Worm (Caenorhabditis elegans) whole organism, young adult: Measurements from ENCODE around the gene F42G8.8.

ENCODE experiments used
- C06A6.2 ChIP-seq: fragments of 200-800 bp; sonication (Bioruptor generic); conservative IDR thresholded peaks from 2 replicates; pipeline ENCODE4 v1.3.6; 2022; ENCODE audit warnings: missing genetic modification characterization, missing compliant biosample characterization
- D2030.7 ChIP-seq: fragments of 200-800 bp; sonication (Bioruptor generic); IDR thresholded peaks from 2 replicates; pipeline ENCODE4 v1.3.6; 2022; ENCODE audit warnings: missing genetic modification reagents, missing genetic modification characterization, missing compliant biosample characterization
- F33H1.4 ChIP-seq: fragments of 200-800 bp; sonication (Bioruptor generic); IDR thresholded peaks from 2 replicates; pipeline ENCODE4 v1.3.6; 2022; ENCODE audit warnings: missing genetic modification reagents, missing genetic modification characterization, missing compliant biosample characterization
- F37B4.10 ChIP-seq: fragments of 200-800 bp; sonication (Bioruptor generic); IDR thresholded peaks from 2 replicates; pipeline ENCODE4 v1.3.6; 2022; ENCODE audit warnings: missing genetic modification characterization, missing compliant biosample characterization
- F39B2.1 ChIP-seq: fragments of 200-800 bp; sonication (Bioruptor generic); IDR thresholded peaks from 2 replicates; pipeline ENCODE4 v1.3.6; 2022; ENCODE audit warnings: missing genetic modification reagents, missing genetic modification characterization, missing compliant biosample characterization
- F49E8.2 ChIP-seq: sonication (generic microtip); optimal IDR thresholded peaks from 3 replicates; lab custom pipeline; 2017; ENCODE audit warnings: missing genetic modification characterization, mild to moderate bottlenecking, missing compliant biosample characterization, antibody characterized with exemption, moderate library complexity; ENCODE audit not compliant: insufficient read depth
- F52B5.7 ChIP-seq: sonication (generic microtip); optimal IDR thresholded peaks from 2 replicates; lab custom pipeline; 2016; ENCODE audit warnings: mild to moderate bottlenecking, missing genetic modification characterization, missing compliant biosample characterization
- F55B11.4 ChIP-seq: sonication (generic microtip); optimal IDR thresholded peaks from 2 replicates; lab custom pipeline; 2016; ENCODE audit warnings: missing compliant biosample characterization, missing genetic modification characterization, borderline replicate concordance; ENCODE audit not compliant: insufficient read depth
- K12H6.12 ChIP-seq: fragments of 200-800 bp; sonication (Bioruptor generic); optimal IDR thresholded peaks from 2 replicates; lab custom pipeline; 2018; ENCODE audit warnings: mild to moderate bottlenecking, missing genetic modification characterization, missing compliant biosample characterization
- Y95B8A.8 ChIP-seq: fragments of 200-800 bp; sonication (Bioruptor generic); IDR thresholded peaks from 2 replicates; pipeline ENCODE4 v1.3.6; 2022; ENCODE audit warnings: missing genetic modification reagents, missing genetic modification characterization, missing compliant biosample characterization
- ZK185.1 ChIP-seq: sonication (generic microtip); optimal IDR thresholded peaks from 2 replicates; lab custom pipeline; 2016; ENCODE audit warnings: mild to moderate bottlenecking, missing genetic modification characterization, missing compliant biosample characterization; ENCODE audit not compliant: poor library complexity, severe bottlenecking
- aptf-3 ChIP-seq: fragments of 200-800 bp; sonication (Bioruptor generic); IDR thresholded peaks from 2 replicates; pipeline ENCODE4 v1.3.6; 2022; ENCODE audit warnings: missing genetic modification characterization, missing compliant biosample characterization
- atf-7 ChIP-seq: sonication (generic microtip); optimal IDR thresholded peaks from 2 replicates; lab custom pipeline; 2017; ENCODE audit warnings: mild to moderate bottlenecking, missing genetic modification characterization, missing compliant biosample characterization
- attf-6 ChIP-seq: fragments of 200-800 bp; sonication (Bioruptor generic); IDR thresholded peaks from 2 replicates; pipeline ENCODE4 v1.3.6; 2022; ENCODE audit warnings: missing genetic modification reagents, missing genetic modification characterization, missing compliant biosample characterization
- ceh-40 ChIP-seq: fragments of 200-800 bp; sonication (Bioruptor generic); IDR thresholded peaks from 2 replicates; pipeline ENCODE4 v1.3.6; 2022; ENCODE audit warnings: missing genetic modification characterization, missing compliant biosample characterization
- ceh-58 ChIP-seq: fragments of 200-800 bp; sonication (Bioruptor generic); IDR thresholded peaks from 2 replicates; pipeline ENCODE4 v1.3.6; 2022; ENCODE audit warnings: missing genetic modification characterization, missing compliant biosample characterization
- ceh-91 ChIP-seq: fragments of 200-800 bp; sonication (Bioruptor generic); IDR thresholded peaks from 2 replicates; pipeline ENCODE4 v1.3.6; 2022; ENCODE audit warnings: missing genetic modification reagents, missing genetic modification characterization, missing compliant biosample characterization
- die-1 ChIP-seq: sonication (generic microtip); optimal IDR thresholded peaks from 2 replicates; lab custom pipeline; 2016; ENCODE audit warnings: missing genotype, mild to moderate bottlenecking, missing genetic modification characterization, missing compliant biosample characterization
- dpff-1 ChIP-seq: sonication (generic microtip); optimal IDR thresholded peaks from 2 replicates; lab custom pipeline; 2017; ENCODE audit warnings: mild to moderate bottlenecking, missing genetic modification characterization, missing compliant biosample characterization
- egrh-3 ChIP-seq: fragments of 200-800 bp; sonication (Bioruptor generic); IDR thresholded peaks from 2 replicates; pipeline ENCODE4 v1.3.6; 2022; ENCODE audit warnings: missing genetic modification reagents, missing genetic modification characterization, missing compliant biosample characterization
- ekl-4 ChIP-seq: fragments of 200-800 bp; sonication (Bioruptor generic); IDR thresholded peaks from 2 replicates; pipeline ENCODE4 v1.3.6; 2022; ENCODE audit warnings: missing genetic modification reagents, missing genetic modification characterization, missing compliant biosample characterization
- hmg-20 ChIP-seq: fragments of 200-800 bp; sonication (Bioruptor generic); IDR thresholded peaks from 2 replicates; pipeline ENCODE4 v1.3.6; 2022; ENCODE audit warnings: missing genetic modification reagents, missing genetic modification characterization, missing compliant biosample characterization
- hrde-1 ChIP-seq: sonication (generic microtip); optimal IDR thresholded peaks from 2 replicates; lab custom pipeline; 2016; ENCODE audit warnings: missing genetic modification characterization, mild to moderate bottlenecking, missing compliant biosample characterization, moderate library complexity, missing genotype, missing genetic modification reagents, borderline replicate concordance
- let-607 ChIP-seq, 2 experiments: fragments of 200-800 bp in 1 of 2; sonication (Bioruptor generic) in 1 of 2; sonication (generic microtip) in 1 of 2; optimal IDR thresholded peaks; 2 replicates each; lab custom pipeline; 2016 to 2018; ENCODE audit warnings: mild to moderate bottlenecking in 2 of 2, missing compliant biosample characterization in 2 of 2, missing genetic modification characterization in 2 of 2, moderate library complexity in 2 of 2, missing genotype in 1 of 2
- lin-40 ChIP-seq: sonication (generic microtip); optimal IDR thresholded peaks from 2 replicates; lab custom pipeline; 2016; ENCODE audit warnings: missing genetic modification characterization, mild to moderate bottlenecking, missing compliant biosample characterization, missing genotype, missing genetic modification reagents
- madf-10 ChIP-seq: sonication (generic microtip); optimal IDR thresholded peaks from 2 replicates; lab custom pipeline; 2016; ENCODE audit warnings: mild to moderate bottlenecking, missing genetic modification characterization, missing compliant biosample characterization
- mcd-1 ChIP-seq: fragments of 200-800 bp; sonication (Bioruptor generic); IDR thresholded peaks from 2 replicates; pipeline ENCODE4 v1.3.6; 2022; ENCODE audit warnings: missing genetic modification reagents, missing genetic modification characterization, missing compliant biosample characterization
- mes-4 ChIP-seq: sonication (generic microtip); optimal IDR thresholded peaks from 2 replicates; lab custom pipeline; 2016; ENCODE audit warnings: missing genotype, missing genetic modification characterization, missing compliant biosample characterization
- mxl-1 ChIP-seq: sonication (generic microtip); optimal IDR thresholded peaks from 2 replicates; lab custom pipeline; 2016; ENCODE audit warnings: missing genetic modification characterization, missing compliant biosample characterization
- nhr-80 ChIP-seq: sonication (generic microtip); optimal IDR thresholded peaks from 2 replicates; lab custom pipeline; 2016; ENCODE audit warnings: missing genetic modification characterization, missing compliant biosample characterization
- snpc-1.3 ChIP-seq: sonication (generic microtip); optimal IDR thresholded peaks from 2 replicates; lab custom pipeline; 2017; ENCODE audit warnings: missing genetic modification characterization, mild to moderate bottlenecking, missing compliant biosample characterization, antibody characterized with exemption, moderate library complexity, missing genotype, missing genetic modification reagents; ENCODE audit not compliant: insufficient read depth
- snpc-3.4 ChIP-seq: sonication (generic microtip); optimal IDR thresholded peaks from 2 replicates; lab custom pipeline; 2017; ENCODE audit warnings: missing genetic modification characterization, mild to moderate bottlenecking, missing compliant biosample characterization, antibody characterized with exemption, moderate library complexity, missing genotype, missing genetic modification reagents
- tbp1 ChIP-seq: fragments of 200-800 bp; sonication (Bioruptor generic); optimal IDR thresholded peaks from 2 replicates; lab custom pipeline; 2018; ENCODE audit warnings: mild to moderate bottlenecking, missing genetic modification characterization, missing compliant biosample characterization
- tbx-9 ChIP-seq: sonication (generic microtip); optimal IDR thresholded peaks from 2 replicates; lab custom pipeline; 2016; ENCODE audit warnings: borderline replicate concordance, missing genetic modification characterization, inconsistent platforms, missing compliant biosample characterization
- zfh-2 ChIP-seq: fragments of 200-800 bp; sonication (Bioruptor generic); conservative IDR thresholded peaks from 2 replicates; pipeline ENCODE4 v1.3.6; 2022; ENCODE audit warnings: missing genetic modification reagents, missing genetic modification characterization, missing compliant biosample characterization
- ztf-3 ChIP-seq: fragments of 200-800 bp; sonication (Bioruptor generic); optimal IDR thresholded peaks from 2 replicates; lab custom pipeline; 2018; ENCODE audit warnings: mild to moderate bottlenecking, missing genetic modification characterization, missing compliant biosample characterization

Gene F42G8.8

DNA sequence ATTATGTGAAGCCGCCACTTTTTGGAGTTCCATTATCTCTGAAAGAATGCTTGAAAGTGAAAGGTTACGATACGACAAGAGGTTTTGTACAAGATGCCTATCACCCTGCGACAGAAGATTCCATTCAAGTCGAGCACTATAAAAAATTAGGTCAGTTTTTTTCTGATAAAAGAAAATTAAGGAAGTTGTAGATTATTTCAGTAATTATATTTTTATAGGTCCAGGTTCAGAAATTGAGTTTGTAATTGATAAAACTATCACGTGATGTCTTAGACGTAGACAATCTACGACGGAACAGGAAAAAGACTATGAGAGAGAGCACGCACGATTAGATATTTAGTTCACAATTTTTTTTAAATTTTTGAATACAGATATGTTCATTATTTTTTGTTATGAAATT, 41.1 kb downstream of the F42G8.8 start:
- TF ChIP-seq die-1 (tag; lab: Kevin White, UChicago) (no peak), snpc-3.4 (tag; lab: Kevin White, UChicago) (no peak), ceh-40 (no peak), mcd-1 (no peak), Y95B8A.8 (no peak), hmg-20 (GFP tag; lab: Robert Waterston, UW) (no peak), snpc-1.3 (tag; lab: Kevin White, UChicago) (no peak), hrde-1 (tag; lab: Kevin White, UChicago) (no peak), F49E8.2 (no peak), ekl-4 (no peak), ceh-91 (GFP tag; lab: Robert Waterston, UW) (no peak), D2030.7 (GFP tag; lab: Robert Waterston, UW) (no peak), zfh-2 (GFP tag; lab: Robert Waterston, UW) (no peak), aptf-3 (GFP tag; lab: Robert Waterston, UW) (no peak)

DNA sequence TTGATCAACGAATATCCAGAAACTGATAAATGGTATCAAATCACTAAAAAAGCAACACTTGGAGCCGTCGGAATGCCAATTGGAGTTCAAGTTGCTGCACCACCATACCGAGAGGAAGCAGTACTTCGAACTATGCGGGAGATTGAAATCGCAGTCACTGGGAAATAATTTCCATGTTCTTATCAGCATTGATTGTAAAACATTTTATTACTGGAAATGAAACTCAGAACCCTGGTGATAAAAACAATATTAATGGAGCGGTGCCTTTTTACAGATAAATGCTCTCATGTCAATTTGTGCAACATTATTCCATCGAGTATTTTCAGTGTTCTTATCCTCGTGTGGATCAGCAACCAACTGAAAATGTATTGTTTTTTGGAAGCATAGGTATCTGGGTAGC, 42.9 kb downstream of the F42G8.8 start:
- peak; percentile 41 for TF ChIP-seq nhr-80 (tag; lab: Kevin White, UChicago)
- no peak for TF ChIP-seq tbp1 (GFP tag; lab: Kevin White, UChicago)

ce11 chrIV:8163687-8164086, 44.8 kb downstream of the F42G8.8 start, which contains the start of gene clec-51:
Gene clec-51, minus strand, starts transcription at chrIV:8163800.
- TF ChIP-seq C06A6.2 (no peak), nhr-80 (tag; lab: Kevin White, UChicago) (peak; percentile 69)

DNA sequence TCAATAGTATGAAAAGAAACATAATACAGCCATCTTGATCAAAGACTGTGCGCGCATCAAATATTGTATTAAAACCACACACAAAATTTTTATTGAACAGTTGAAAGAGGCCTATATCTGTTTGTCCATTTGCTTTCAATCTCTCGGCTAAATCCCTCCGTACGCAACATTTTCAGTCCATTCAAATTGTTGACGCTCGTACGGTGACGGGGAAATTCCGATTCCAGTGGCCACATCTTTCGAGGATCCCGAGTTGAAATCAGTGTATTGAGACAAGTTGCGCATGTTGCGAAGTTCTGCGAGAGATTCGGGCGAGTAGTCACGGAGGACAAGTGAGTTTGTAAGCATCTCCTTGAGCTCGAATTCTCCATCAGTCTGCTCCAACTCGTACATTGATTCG, 45.6 kb downstream of the F42G8.8 start:
- no peak for TF ChIP-seq mxl-1

ce11 chrIV:8165950-8166349, 47.1 kb downstream of the F42G8.8 start, which contains the start of gene B0218.7:
Gene B0218.7, minus strand, starts transcription at chrIV:8166050.
- TF ChIP-seq snpc-3.4 (tag; lab: Kevin White, UChicago), result no peak
- TF ChIP-seq Y95B8A.8, result no peak
- no peak for TF ChIP-seq F33H1.4 (GFP tag; lab: Robert Waterston, UW)
- TF ChIP-seq ztf-3, result no peak
- TF ChIP-seq ceh-58 (GFP tag; lab: Robert Waterston, UW), result no peak
- no peak for TF ChIP-seq F39B2.1 (GFP tag; lab: Robert Waterston, UW)
- no peak for TF ChIP-seq atf-7 (tag; lab: Kevin White, UChicago)
- no peak for TF ChIP-seq tbx-9 (tag; lab: Kevin White, UChicago)
- no peak for TF ChIP-seq egrh-3 (GFP tag; lab: Robert Waterston, UW)
- no peak for TF ChIP-seq F37B4.10 (GFP tag; lab: Robert Waterston, UW)
- TF ChIP-seq madf-10 (tag; lab: Kevin White, UChicago), result no peak
- TF ChIP-seq lin-40, result no peak

- no peak for TF ChIP-seq F55B11.4 (tag; lab: Kevin White, UChicago)
- TF ChIP-seq K12H6.12 (tag; lab: Kevin White, UChicago), result no peak
- TF ChIP-seq let-607 (tag; optimal IDR thresholded peaks at IDR 0.05; lab: Kevin White, UChicago), result no peak
- TF ChIP-seq F52B5.7 (tag; lab: Kevin White, UChicago), result no peak
- no peak for TF ChIP-seq attf-6 (GFP tag; lab: Robert Waterston, UW)
- TF ChIP-seq dpff-1 (tag; lab: Kevin White, UChicago), result no peak
- TF ChIP-seq mes-4 (tag; lab: Kevin White, UChicago), result no peak
- TF ChIP-seq ZK185.1 (tag; lab: Kevin White, UChicago), result no peak
- no peak for TF ChIP-seq madf-10 (tag; lab: Kevin White, UChicago)
These were observed 49.8 kb downstream of the F42G8.8 start, which contains the start of gene clec-52 for ce11 chrIV:8168660-8169059. Gene clec-52, minus strand, starts transcription at chrIV:8168760.
